Fruit fly (Drosophila melanogaster): Measurements from ENCODE around the gene CG7102.

Gene CG7102

DNA sequence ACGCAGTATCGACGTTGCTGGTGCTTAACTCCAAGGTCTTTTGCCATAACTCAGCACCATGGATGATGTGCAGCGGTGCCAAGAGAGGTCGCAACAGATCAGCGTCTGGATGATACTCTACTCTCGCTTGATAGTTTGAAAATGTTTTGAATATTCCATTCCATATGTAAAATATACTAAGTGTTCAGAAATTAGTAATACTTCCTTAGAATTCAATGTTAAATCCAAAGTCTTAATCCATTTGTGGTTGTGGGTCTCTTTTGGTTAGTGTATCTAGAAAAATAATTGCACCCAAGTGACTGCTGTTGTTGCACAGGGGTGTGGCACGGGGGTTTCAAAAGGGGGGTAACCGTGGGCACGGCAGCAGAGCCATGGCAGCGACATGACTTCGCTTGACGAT lies 11.8 kb upstream of the CG7102 start (continued):
- TF ChIP-seq CG8119 (GFP tag; IDR thresholded peaks at IDR 0.05) (peak; percentile 69), CG11294 (GFP tag; IDR thresholded peaks at IDR 0.05) (peak; percentile 27; the same call in 1 of the 2 replicates), CG6792 (GFP tag; optimal IDR thresholded peaks at IDR 0.05) (peak; percentile 34), CG31627 (GFP tag; optimal IDR thresholded peaks at IDR 0.05) (no peak), eg (GFP tag; IDR thresholded peaks at IDR 0.05) (peak; percentile 83), Sox15 (GFP tag; optimal IDR thresholded peaks at IDR 0.05) (no peak), vri (GFP tag; optimal IDR thresholded peaks at IDR 0.05) (no peak), CG16779 (tag; optimal IDR thresholded peaks at IDR 0.05) (peak; percentile 38), ss (GFP tag; optimal IDR thresholded peaks at IDR 0.05) (peak in 1 of 2 experiments; percentile 26), dac (GFP tag; optimal IDR thresholded peaks at IDR 0.05) (peak; percentile 54), CG1621 (tag; optimal IDR thresholded peaks at IDR 0.05) (peak; percentile 26), CG6808 (GFP tag; optimal IDR thresholded peaks at IDR 0.05) (peak; percentile 2), Smox (GFP tag; optimal IDR thresholded peaks at IDR 0.05) (no peak), CG34406 (GFP tag; optimal IDR thresholded peaks at IDR 0.05) (peak; percentile 38)

DNA sequence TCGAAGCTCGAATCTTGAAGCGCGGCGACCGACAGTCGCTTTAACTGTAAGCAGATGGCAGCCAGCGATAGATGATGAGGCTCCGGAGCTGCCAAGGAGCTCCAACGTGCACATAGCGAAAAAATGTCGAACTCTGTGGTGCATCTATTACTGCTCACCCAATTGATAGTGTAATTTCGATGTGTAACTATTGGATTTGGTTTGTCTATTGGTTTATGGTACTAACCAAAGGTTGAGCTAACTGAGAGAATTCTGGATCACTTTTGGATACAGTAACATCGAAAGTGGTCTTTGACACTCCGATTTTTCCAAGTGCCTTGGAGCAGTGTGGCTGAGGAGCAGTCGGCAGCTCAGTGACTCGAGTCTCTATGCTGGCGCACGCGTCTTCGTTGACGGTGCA lies 11.3 kb upstream of the CG7102 start:
- TF ChIP-seq vri (GFP tag; optimal IDR thresholded peaks at IDR 0.05) (no peak), Hr4 (GFP tag; optimal IDR thresholded peaks at IDR 0.05) (peak; percentile 77), Ets21C (GFP tag; optimal IDR thresholded peaks at IDR 0.05) (peak; percentile 24), CG15336 (GFP tag; IDR thresholded peaks at IDR 0.05) (peak; percentile 82), CG8319 (GFP tag; optimal IDR thresholded peaks at IDR 0.05) (peak; percentile 8), CG6854 (GFP tag; optimal IDR thresholded peaks at IDR 0.05) (peak; percentile 55), CG31627 (GFP tag; optimal IDR thresholded peaks at IDR 0.05) (peak; percentile 36), CG6808 (GFP tag; optimal IDR thresholded peaks at IDR 0.05) (peak; percentile 82), Sox102F (GFP tag; optimal IDR thresholded peaks at IDR 0.05) (peak; percentile 55), CG6792 (GFP tag; optimal IDR thresholded peaks at IDR 0.05) (peak; percentile 74), CG9139 (GFP tag; optimal IDR thresholded peaks at IDR 0.05) (peak; percentile 59), Hr38 (GFP tag; optimal IDR thresholded peaks at IDR 0.05) (no peak), pdm3 (GFP tag; optimal IDR thresholded peaks at IDR 0.05) (peak; percentile 70), Sox14 (GFP tag; optimal IDR thresholded peaks at IDR 0.05) (peak; percentile 77), CG32006 (GFP tag; optimal IDR thresholded peaks at IDR 0.05) (peak; percentile 83), CG1621 (tag; optimal IDR thresholded peaks at IDR 0.05) (peak; percentile 88), dsx (GFP tag; optimal IDR thresholded peaks at IDR 0.05; ENCODE audit: poor library complexity, severe bottlenecking) (peak; percentile 71), Ets96B (tag; optimal IDR thresholded peaks at IDR 0.05) (peak; percentile 79), Eip75B (GFP tag; optimal IDR thresholded peaks at IDR 0.05) (peak; percentile 61), fkh (GFP tag; optimal IDR thresholded peaks at IDR 0.05) (no peak), CG3032 (tag; optimal IDR thresholded peaks at IDR 0.05) (peak; percentile 85), CG6163 (GFP tag; IDR thresholded peaks at IDR 0.05) (peak; percentile 90), CG4318 (GFP tag; optimal IDR thresholded peaks at IDR 0.05) (peak; percentile 66), Sox15 (GFP tag; optimal IDR thresholded peaks at IDR 0.05) (peak; percentile 43), fd85E (GFP tag; optimal IDR thresholded peaks at IDR 0.05) (peak; percentile 49), ss (GFP tag; optimal IDR thresholded peaks at IDR 0.05) (peak; percentile 53 to 64), OdsH (GFP tag; optimal IDR thresholded peaks at IDR 0.05) (peak; percentile 70), spab (GFP tag; optimal IDR thresholded peaks at IDR 0.05) (peak; percentile 76), Blimp-1 (GFP tag; optimal IDR thresholded peaks at IDR 0.05) (peak; percentile 7), CG8632 (GFP tag; optimal IDR thresholded peaks at IDR 0.05) (peak; percentile 42), svp (GFP tag) (no peak), Lpt (GFP tag; optimal IDR thresholded peaks at IDR 0.05) (peak; percentile 66), cyc (GFP tag; optimal IDR thresholded peaks at IDR 0.05) (peak; percentile 39), CG8119 (GFP tag; IDR thresholded peaks at IDR 0.05) (peak; percentile 74), eg (GFP tag; IDR thresholded peaks at IDR 0.05) (peak; percentile 87), Gug (GFP tag; IDR thresholded peaks at IDR 0.05) (peak; percentile 69), lz (GFP tag; optimal IDR thresholded peaks at IDR 0.05) (peak; percentile 54), CG6276 (GFP tag; optimal IDR thresholded peaks at IDR 0.05) (peak; percentile 76), CG10669 (GFP tag; optimal IDR thresholded peaks at IDR 0.05) (peak; percentile 80), Met (GFP tag; optimal IDR thresholded peaks at IDR 0.05) (peak; percentile 31), net (GFP tag; optimal IDR thresholded peaks at IDR 0.05) (peak; percentile 70), dac (GFP tag; optimal IDR thresholded peaks at IDR 0.05) (peak; percentile 65), Smox (GFP tag; optimal IDR thresholded peaks at IDR 0.05) (peak; percentile 18), achi (GFP tag; optimal IDR thresholded peaks at IDR 0.05) (peak; percentile 76), CG11294 (GFP tag; IDR thresholded peaks at IDR 0.05) (peak; percentile 44; the same call in 1 of the 2 replicates), salr (GFP tag; optimal IDR thresholded peaks at IDR 0.05) (peak in 1 of 2 experiments; percentile 75)

Measured in whole organism, prepupa.